Fruit fly (Drosophila melanogaster) whole organism, embryonic: Measurements from ENCODE around the gene RhoGDI.
A peak's percentile ranks its signal among the peaks of the same experiment; 100 is the strongest.

Source experiments
- Adf1 ChIP-seq: fragments of 200-800 bp; sonication (Bioruptor generic); IDR thresholded peaks from 2 replicates; pipeline ENCODE4 v1.3.6; 2022; ENCODE audit warnings: missing biosample characterization, missing genetic modification characterization
- Atf-2 ChIP-seq: fragments of 200-800 bp; sonication (Bioruptor generic); optimal IDR thresholded peaks from 2 replicates; lab custom pipeline; 2016; ENCODE audit warnings: missing biosample characterization, missing genetic modification characterization
- BtbVII ChIP-seq: fragments of 200-800 bp; sonication (Bioruptor generic); optimal IDR thresholded peaks from 3 replicates; lab custom pipeline; 2017; ENCODE audit warnings: missing biosample characterization, mild to moderate bottlenecking, missing genetic modification characterization
- CG11398 ChIP-seq: fragments of 200-800 bp; sonication (Bioruptor generic); optimal IDR thresholded peaks from 2 replicates; lab custom pipeline; 2016; ENCODE audit warnings: missing biosample characterization, missing genetic modification characterization
- CG11504 ChIP-seq: fragments of 200-800 bp; sonication (Bioruptor generic); optimal IDR thresholded peaks from 3 replicates; lab custom pipeline; 2019; ENCODE audit warnings: missing biosample characterization, mild to moderate bottlenecking, missing genetic modification characterization, moderate library complexity
- CG11696 ChIP-seq: fragments of 200-800 bp; sonication (Bioruptor generic); IDR thresholded peaks from 2 replicates; pipeline ENCODE4 v1.3.6; 2022; ENCODE audit warnings: missing biosample characterization, missing genetic modification characterization
- CG12769 ChIP-seq: fragments of 200-800 bp; sonication (Bioruptor generic); optimal IDR thresholded peaks from 2 replicates; lab custom pipeline; 2019; ENCODE audit warnings: missing biosample characterization, mild to moderate bottlenecking, missing genetic modification characterization, moderate library complexity
- CG15011 ChIP-seq: fragments of 200-800 bp; sonication (Bioruptor generic); optimal IDR thresholded peaks from 3 replicates; lab custom pipeline; 2018; ENCODE audit warnings: missing biosample characterization, mild to moderate bottlenecking, missing genetic modification characterization
- CG15269 ChIP-seq: fragments of 200-800 bp; sonication (Bioruptor generic); optimal IDR thresholded peaks from 2 replicates; lab custom pipeline; 2018; ENCODE audit warnings: missing biosample characterization, mild to moderate bottlenecking, missing genetic modification characterization, moderate library complexity
- CG18599 ChIP-seq: fragments of 200-800 bp; sonication (Bioruptor generic); optimal IDR thresholded peaks from 3 replicates; lab custom pipeline; 2017; ENCODE audit warnings: missing biosample characterization, missing genetic modification characterization, mild to moderate bottlenecking, moderate library complexity, missing genetic modification reagents
- CG2678 ChIP-seq: fragments of 200-800 bp; sonication (Bioruptor generic); optimal IDR thresholded peaks from 3 replicates; lab custom pipeline; 2019; ENCODE audit warnings: missing biosample characterization, mild to moderate bottlenecking, missing genetic modification characterization, moderate library complexity
- CG2712 ChIP-seq: fragments of 200-800 bp; optimal IDR thresholded peaks from 3 replicates; lab custom pipeline; 2019; ENCODE audit warnings: missing biosample characterization, mild to moderate bottlenecking, missing genetic modification characterization, moderate library complexity
- CG32532 ChIP-seq: fragments of 200-800 bp; sonication (Bioruptor generic); IDR thresholded peaks from 2 replicates; pipeline ENCODE4 v1.3.6; 2022; ENCODE audit warnings: missing biosample characterization, missing genetic modification characterization
- CG3281 ChIP-seq: fragments of 200-800 bp; sonication (Bioruptor generic); optimal IDR thresholded peaks from 3 replicates; lab custom pipeline; 2017; ENCODE audit warnings: missing biosample characterization, mild to moderate bottlenecking, missing genetic modification characterization
- CG34376 ChIP-seq: fragments of 200-800 bp; sonication (Bioruptor generic); optimal IDR thresholded peaks from 2 replicates; lab custom pipeline; 2018; ENCODE audit warnings: missing biosample characterization, mild to moderate bottlenecking, missing genetic modification characterization
- CG4820 ChIP-seq: fragments of 200-800 bp; sonication (Bioruptor generic); optimal IDR thresholded peaks from 3 replicates; lab custom pipeline; 2016; ENCODE audit warnings: missing biosample characterization, missing genetic modification characterization
- CG7839 ChIP-seq: fragments of 200-800 bp; sonication (Bioruptor generic); optimal IDR thresholded peaks from 3 replicates; lab custom pipeline; 2018; ENCODE audit warnings: missing biosample characterization, mild to moderate bottlenecking, missing genetic modification characterization, moderate library complexity
- CG7963 ChIP-seq: fragments of 200-800 bp; sonication (Bioruptor generic); IDR thresholded peaks from 3 replicates; pipeline ENCODE4 v1.3.6; 2022; ENCODE audit warnings: missing biosample characterization, missing genetic modification characterization; ENCODE audit not compliant: partially characterized antibody
- CG7987 ChIP-seq: fragments of 200-800 bp; sonication (Bioruptor generic); optimal IDR thresholded peaks from 2 replicates; lab custom pipeline; 2018; ENCODE audit warnings: missing biosample characterization, mild to moderate bottlenecking, missing genetic modification characterization, moderate library complexity
- CG8388 ChIP-seq: fragments of 200-800 bp; sonication (Bioruptor generic); optimal IDR thresholded peaks from 2 replicates; lab custom pipeline; 2019; ENCODE audit warnings: missing biosample characterization, mild to moderate bottlenecking, missing genetic modification characterization, moderate library complexity
- CG8924 ChIP-seq: fragments of 200-800 bp; optimal IDR thresholded peaks from 3 replicates; lab custom pipeline; 2019; ENCODE audit warnings: missing biosample characterization, mild to moderate bottlenecking, missing genetic modification characterization, moderate library complexity
- CG9932 ChIP-seq: fragments of 200-800 bp; sonication (Bioruptor generic); IDR thresholded peaks from 2 replicates; pipeline ENCODE4 v1.3.6; 2022; ENCODE audit warnings: missing biosample characterization, missing genetic modification characterization
- CoRest ChIP-seq: fragments of 200-800 bp; sonication (Bioruptor generic); optimal IDR thresholded peaks from 3 replicates; lab custom pipeline; 2018; ENCODE audit warnings: missing biosample characterization, mild to moderate bottlenecking, missing genetic modification characterization, moderate library complexity
- Fer3 ChIP-seq: fragments of 200-800 bp; sonication (Bioruptor generic); optimal IDR thresholded peaks from 2 replicates; lab custom pipeline; 2018; ENCODE audit warnings: missing biosample characterization, mild to moderate bottlenecking, missing genetic modification characterization, moderate library complexity
- HLH54F ChIP-seq: fragments of 200-800 bp; sonication (Bioruptor generic); optimal IDR thresholded peaks from 3 replicates; lab custom pipeline; 2016; ENCODE audit warnings: missing biosample characterization, missing genetic modification characterization
- Hmr ChIP-seq: fragments of 200-800 bp; sonication (Bioruptor generic); optimal IDR thresholded peaks from 3 replicates; lab custom pipeline; 2017; ENCODE audit warnings: mild to moderate bottlenecking, missing biosample characterization, missing genetic modification reagents, missing genetic modification characterization
- Hr51 ChIP-seq, 2 experiments: fragments of 200-800 bp; sonication (Bioruptor generic); optimal IDR thresholded peaks; 2 replicates in 1 of 2; 3 replicates in 1 of 2; lab custom pipeline; 2016 to 2018; ENCODE audit warnings: missing biosample characterization in 2 of 2, missing genetic modification characterization in 2 of 2, mild to moderate bottlenecking in 1 of 2, moderate library complexity in 1 of 2
- Meics ChIP-seq: fragments of 200-800 bp; sonication (Bioruptor generic); optimal IDR thresholded peaks from 2 replicates; lab custom pipeline; 2017; ENCODE audit warnings: missing biosample characterization, mild to moderate bottlenecking, missing genetic modification characterization
- NfI ChIP-seq: fragments of 200-800 bp; sonication (Bioruptor generic); optimal IDR thresholded peaks from 3 replicates; lab custom pipeline; 2018; ENCODE audit warnings: missing biosample characterization, mild to moderate bottlenecking, missing genetic modification characterization, moderate library complexity
- Oaz ChIP-seq: fragments of 200-800 bp; sonication (Bioruptor generic); IDR thresholded peaks from 2 replicates; pipeline ENCODE4 v1.3.6; 2022; ENCODE audit warnings: missing biosample characterization, missing genetic modification characterization
- Oli ChIP-seq: fragments of 200-800 bp; sonication (Bioruptor generic); optimal IDR thresholded peaks from 2 replicates; lab custom pipeline; 2018; ENCODE audit warnings: missing biosample characterization, mild to moderate bottlenecking, missing genetic modification characterization, moderate library complexity
- Rfx ChIP-seq: fragments of 200-800 bp; sonication (Bioruptor generic); IDR thresholded peaks from 2 replicates; pipeline ENCODE4 v1.3.6; 2022; ENCODE audit warnings: missing biosample characterization, missing genetic modification characterization
- TFAM ChIP-seq: fragments of 200-800 bp; sonication (Bioruptor generic); optimal IDR thresholded peaks from 2 replicates; lab custom pipeline; 2017; ENCODE audit warnings: missing biosample characterization, missing genetic modification characterization, inconsistent platforms
- Taf1 ChIP-seq: fragments of 200-800 bp; sonication (Bioruptor generic); IDR thresholded peaks from 2 replicates; pipeline ENCODE4 v1.3.6; 2022; ENCODE audit warnings: missing biosample characterization, missing genetic modification characterization
- abd-A ChIP-seq: fragments of 200-800 bp; sonication (Bioruptor generic); optimal IDR thresholded peaks from 3 replicates; lab custom pipeline; 2019; ENCODE audit warnings: missing biosample characterization, mild to moderate bottlenecking, missing genetic modification characterization, moderate library complexity
- ac ChIP-seq: fragments of 200-800 bp; sonication (Bioruptor generic); optimal IDR thresholded peaks from 3 replicates; lab custom pipeline; 2017; ENCODE audit warnings: missing biosample characterization, mild to moderate bottlenecking, missing genetic modification characterization
- chm ChIP-seq: fragments of 200-800 bp; sonication (Bioruptor generic); IDR thresholded peaks from 2 replicates; pipeline ENCODE4 v1.3.6; 2022; ENCODE audit warnings: missing biosample characterization, missing genetic modification characterization
- gem ChIP-seq: fragments of 200-800 bp; sonication (Bioruptor generic); optimal IDR thresholded peaks from 2 replicates; lab custom pipeline; 2019; ENCODE audit warnings: missing biosample characterization, mild to moderate bottlenecking, missing genetic modification characterization, moderate library complexity
- grau ChIP-seq: fragments of 200-800 bp; optimal IDR thresholded peaks from 3 replicates; lab custom pipeline; 2019; ENCODE audit warnings: missing biosample characterization, mild to moderate bottlenecking, missing genetic modification characterization, moderate library complexity
- hkb ChIP-seq, 2 experiments: fragments of 200-800 bp in 1 of 2; fragments of >200 bp in 1 of 2; sonication (Bioruptor generic) in 1 of 2; IDR thresholded peaks in 1 of 2; optimal IDR thresholded peaks in 1 of 2; 2 replicates each; pipeline versions ENCODE4 v1.3.6 to Lab custom; 2017 to 2022; ENCODE audit warnings: missing biosample characterization in 1 of 2, missing genetic modification characterization in 1 of 2
- lmd ChIP-seq: fragments of 200-800 bp; sonication (Bioruptor generic); IDR thresholded peaks from 2 replicates; pipeline ENCODE4 v1.3.6; 2022; ENCODE audit warnings: missing biosample characterization, missing genetic modification characterization
- pan ChIP-seq, 4 experiments: fragments of >200 bp in 3 of 4; fragments of 200-800 bp in 1 of 4; sonication (Bioruptor generic) in 1 of 4; optimal IDR thresholded peaks in 3 of 4; IDR thresholded peaks in 1 of 4; 2 replicates each; pipeline versions ENCODE4 v1.3.6 to Lab custom; 2017 to 2022; ENCODE audit warnings: missing biosample characterization in 2 of 4, missing genetic modification characterization in 2 of 4, mixed read lengths in 1 of 4
- slou ChIP-seq: fragments of 200-800 bp; sonication (Bioruptor generic); optimal IDR thresholded peaks from 3 replicates; lab custom pipeline; 2016; ENCODE audit warnings: missing biosample characterization, missing genetic modification characterization
- sna ChIP-seq: fragments of 200-800 bp; sonication (Bioruptor generic); IDR thresholded peaks from 2 replicates; pipeline ENCODE4 v1.3.6; 2022; ENCODE audit warnings: missing biosample characterization, missing genetic modification characterization; ENCODE audit not compliant: partially characterized antibody
- stwl ChIP-seq: fragments of 200-800 bp; sonication (Bioruptor generic); optimal IDR thresholded peaks from 3 replicates; lab custom pipeline; 2018; ENCODE audit warnings: missing biosample characterization, mild to moderate bottlenecking, missing genetic modification characterization, moderate library complexity
- zfh2 ChIP-seq: fragments of 200-800 bp; sonication (Bioruptor generic); optimal IDR thresholded peaks from 2 replicates; lab custom pipeline; 2016; ENCODE audit warnings: missing biosample characterization, missing genetic modification characterization

RhoGDI gene

DNA sequence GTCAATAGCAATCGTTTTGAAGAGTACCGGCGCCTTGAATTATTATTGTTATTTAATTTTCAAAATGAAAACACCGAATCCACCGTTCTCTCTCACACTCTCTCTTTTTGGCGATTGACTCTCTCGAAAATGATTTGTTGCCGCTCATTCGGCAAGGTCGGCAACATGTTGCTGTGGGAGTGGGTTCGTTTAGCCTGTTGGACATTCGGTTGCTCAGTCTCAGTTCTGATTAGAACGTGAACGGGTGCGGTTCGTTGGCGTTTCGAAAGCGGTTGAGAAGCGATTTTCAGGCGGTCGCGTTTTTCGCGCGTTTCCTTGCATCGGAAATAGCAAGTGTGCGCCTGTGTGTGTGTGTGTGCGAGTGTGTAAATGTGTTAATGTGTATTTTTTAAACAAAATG is 10.5 kb downstream of the RhoGDI start, which contains the start of gene Ac76E (continued):
- TF ChIP-seq hkb (optimal IDR thresholded peaks at IDR 0.05; lab: Kevin White, UChicago), result no peak
- peak; percentile 36; the same call in 1 of the 2 replicates for TF ChIP-seq hkb (GFP tag; IDR thresholded peaks at IDR 0.05; lab: Robert Waterston, UW)
- no peak for TF ChIP-seq Taf1 (GFP tag; lab: Robert Waterston, UW)
- peak; percentile 11; the same call in 1 of the 3 replicates for TF ChIP-seq CG7963 (GFP tag; lab: Robert Waterston, UW)
- TF ChIP-seq NfI, result peak; percentile 13
- TF ChIP-seq CG12769 (tag; lab: Kevin White, UChicago), result peak; percentile 65
- peak; percentile 35; the same call in 1 of the 2 replicates for TF ChIP-seq Rfx
- peak; percentile 43; the same call in 1 of the 2 replicates for TF ChIP-seq Adf1 (GFP tag; lab: Robert Waterston, UW)
- no peak for TF ChIP-seq slou (GFP tag; lab: Kevin White, UChicago)
- TF ChIP-seq CG7987 (GFP tag; lab: Kevin White, UChicago), result peak; percentile 1
- TF ChIP-seq Oaz (GFP tag; lab: Robert Waterston, UW), result no peak
- no peak for TF ChIP-seq CG11398 (GFP tag; lab: Kevin White, UChicago)
- TF ChIP-seq pan (optimal IDR thresholded peaks at IDR 0.05; lab: Kevin White, UChicago), result no peak
- peak in 1 of 2 experiments; percentile 17 for TF ChIP-seq pan (GFP tag; optimal IDR thresholded peaks at IDR 0.05 in 1 of 2, IDR thresholded peaks at IDR 0.05 in 1 of 2)
- no peak for TF ChIP-seq grau (tag; lab: Kevin White, UChicago)
- TF ChIP-seq stwl (tag; lab: Kevin White, UChicago), result no peak
- peak; percentile 30 for TF ChIP-seq CG34376
- TF ChIP-seq abd-A (tag; lab: Kevin White, UChicago), result peak; percentile 59
- 0 out of 2 replicates have a peak, but pooled peaks have one; percentile 23 for TF ChIP-seq sna (GFP tag; lab: Robert Waterston, UW)
- TF ChIP-seq BtbVII, result peak; percentile 11
- peak; percentile 34; the same call in 1 of the 2 replicates for TF ChIP-seq chm (GFP tag; lab: Robert Waterston, UW)

- 0 out of 2 replicates have a peak, but pooled peaks have one; percentile 37 for TF ChIP-seq Rfx
- peak; percentile 42 for TF ChIP-seq CG2678 (tag; lab: Kevin White, UChicago)
- peak; percentile 13 for TF ChIP-seq CG8924 (tag; lab: Kevin White, UChicago)
- TF ChIP-seq Oli (tag; lab: Kevin White, UChicago), result peak; percentile 17
- TF ChIP-seq CG15269 (tag; lab: Kevin White, UChicago), result peak; percentile 37
- peak; percentile 32 for TF ChIP-seq Meics (GFP tag; lab: Kevin White, UChicago)
- TF ChIP-seq CG3281 (GFP tag; lab: Kevin White, UChicago), result peak; percentile 58
- peak; percentile 50 for TF ChIP-seq gem (tag; lab: Kevin White, UChicago)
- peak; percentile 2 for TF ChIP-seq CoRest
- peak; percentile 5 for TF ChIP-seq Hmr (GFP tag; lab: Kevin White, UChicago)
- peak in 1 of 2 experiments; percentile 48 for TF ChIP-seq Hr51 (GFP tag; optimal IDR thresholded peaks at IDR 0.05; lab: Kevin White, UChicago)
- TF ChIP-seq lmd (GFP tag; lab: Robert Waterston, UW), result 0 out of 2 replicates have a peak, but pooled peaks have one; percentile 11
- peak; percentile 6 for TF ChIP-seq CG18599 (GFP tag; lab: Kevin White, UChicago)
- peak; percentile 41 for TF ChIP-seq Fer3 (tag; lab: Kevin White, UChicago)
- TF ChIP-seq CG8388 (GFP tag; lab: Kevin White, UChicago), result no peak
- peak; percentile 14 for TF ChIP-seq CG7839
- TF ChIP-seq Atf-2 (GFP tag; lab: Kevin White, UChicago), result no peak
- TF ChIP-seq TFAM (GFP tag; lab: Kevin White, UChicago), result no peak
- no peak for TF ChIP-seq ac
- TF ChIP-seq CG11504 (tag; lab: Kevin White, UChicago), result peak; percentile 29
- no peak for TF ChIP-seq CG15011
- TF ChIP-seq CG11696 (GFP tag; lab: Robert Waterston, UW), result 0 out of 2 replicates have a peak, but pooled peaks have one; percentile 33
- TF ChIP-seq zfh2 (GFP tag; lab: Kevin White, UChicago), result no peak
- TF ChIP-seq CG9932 (GFP tag; lab: Robert Waterston, UW), result peak; percentile 15; the same call in 1 of the 2 replicates
- TF ChIP-seq CG2712, result peak; percentile 25
- TF ChIP-seq grau (tag; lab: Kevin White, UChicago), result peak; percentile 49
- TF ChIP-seq CG32532 (GFP tag; lab: Robert Waterston, UW), result peak; percentile 57; the same call in 1 of the 2 replicates
- no peak for TF ChIP-seq HLH54F
- no peak for TF ChIP-seq CG4820 (GFP tag; lab: Kevin White, UChicago)
These were observed 11.8 kb downstream of the RhoGDI start for dm6 chr3L:19940349-19940748.
